Worm (Caenorhabditis elegans): ENCODE data around the gene F56D2.2.

- TF ChIP-seq W03F9.2 (tag; optimal IDR thresholded peaks at IDR 0.05) (no peak), him-1 (tag; optimal IDR thresholded peaks at IDR 0.05) (no peak)
Measured at ce11 chrIII:5603439-5603986, 16.4 kb downstream of the F56D2.2 start, which contains the start of gene madf-11.

Measured in whole organism, L4/young adult.